Worm (Caenorhabditis elegans): ENCODE measurements around the gene dhs-24.

Gene dhs-24

ce11 chrV:19946529-19946928 is at the start of gene dhs-24:
TSS of gene dhs-24 (minus strand) at chrV:19946629.
- TF ChIP-seq med-1 (GFP tag; optimal IDR thresholded peaks at IDR 0.05; ENCODE audit: insufficient read depth), result no peak
- no peak for TF ChIP-seq ref-1 (GFP tag; conservative IDR thresholded peaks at IDR 0.05)
- no peak for TF ChIP-seq tab-1 (GFP tag; IDR thresholded peaks at IDR 0.05)
- TF ChIP-seq ztf-23 (GFP tag; IDR thresholded peaks at IDR 0.05), result no peak
- TF ChIP-seq ztf-29 (GFP tag; IDR thresholded peaks at IDR 0.05), result no peak
- no peak for TF ChIP-seq cog-1 (tag; optimal IDR thresholded peaks at IDR 0.05)
- TF ChIP-seq klf-2 (GFP tag; conservative IDR thresholded peaks at IDR 0.05), result no peak
- no peak for TF ChIP-seq flt-1 (GFP tag; IDR thresholded peaks at IDR 0.05)
- TF ChIP-seq T22C8.4 (GFP tag; IDR thresholded peaks at IDR 0.05), result no peak

- TF ChIP-seq ztf-23 (GFP tag; IDR thresholded peaks at IDR 0.05) (no peak), ref-1 (GFP tag; conservative IDR thresholded peaks at IDR 0.05) (no peak), med-1 (GFP tag; optimal IDR thresholded peaks at IDR 0.05; ENCODE audit: insufficient read depth) (no peak), tab-1 (GFP tag; IDR thresholded peaks at IDR 0.05) (no peak)
These were observed 48.2 kb upstream of the dhs-24 start for ce11 chrV:19994665-19995064.

ce11 chrV:19994093-19994492 is 47.7 kb upstream of the dhs-24 start, which contains the start of gene Y60A3A.25:
TSS of gene Y60A3A.25 (minus strand) at chrV:19994193.
- TF ChIP-seq ztf-29 (GFP tag; IDR thresholded peaks at IDR 0.05), result no peak
- TF ChIP-seq flt-1 (GFP tag; IDR thresholded peaks at IDR 0.05), result no peak
- TF ChIP-seq T22C8.4 (GFP tag; IDR thresholded peaks at IDR 0.05), result no peak
- TF ChIP-seq cog-1 (tag; optimal IDR thresholded peaks at IDR 0.05), result no peak
- no peak for TF ChIP-seq klf-2 (GFP tag; conservative IDR thresholded peaks at IDR 0.05)
- no peak for TF ChIP-seq ref-1 (GFP tag; conservative IDR thresholded peaks at IDR 0.05)
- no peak for TF ChIP-seq ztf-23 (GFP tag; IDR thresholded peaks at IDR 0.05)
- TF ChIP-seq med-1 (GFP tag; optimal IDR thresholded peaks at IDR 0.05; ENCODE audit: insufficient read depth), result no peak

ce11 chrV:19987684-19988083 is 41.3 kb upstream of the dhs-24 start, which contains the start of gene sri-67:
TSS of gene sri-67 (plus strand) at chrV:19987984.
- no peak for TF ChIP-seq ztf-23 (GFP tag; IDR thresholded peaks at IDR 0.05)
- TF ChIP-seq flt-1 (GFP tag; IDR thresholded peaks at IDR 0.05), result no peak

DNA sequence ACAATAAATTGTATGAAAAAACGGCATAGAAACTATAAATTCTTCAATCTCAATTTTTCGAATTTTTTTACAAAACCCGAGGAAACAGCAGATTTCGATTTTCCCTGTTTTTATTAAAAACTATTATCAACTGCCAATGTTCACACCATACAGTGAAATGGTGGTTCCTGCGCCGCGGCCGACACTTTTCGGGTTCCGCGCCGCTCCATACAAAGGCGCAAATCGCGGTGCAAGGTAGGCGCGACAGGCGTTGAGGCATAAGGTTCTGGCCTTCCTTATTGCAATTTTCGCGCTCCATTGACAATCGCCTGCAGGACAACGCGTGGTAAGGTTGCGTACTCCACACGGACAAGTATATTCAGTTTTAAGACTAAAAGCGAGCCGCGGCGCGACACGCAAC is 40.4 kb upstream of the dhs-24 start:
- no peak for TF ChIP-seq cog-1 (tag; optimal IDR thresholded peaks at IDR 0.05)
- no peak for TF ChIP-seq flt-1 (GFP tag; IDR thresholded peaks at IDR 0.05)
- TF ChIP-seq ref-1 (GFP tag; conservative IDR thresholded peaks at IDR 0.05), result no peak
- TF ChIP-seq T22C8.4 (GFP tag; IDR thresholded peaks at IDR 0.05), result no peak
- TF ChIP-seq klf-2 (GFP tag; conservative IDR thresholded peaks at IDR 0.05), result no peak
- no peak for TF ChIP-seq med-1 (GFP tag; optimal IDR thresholded peaks at IDR 0.05; ENCODE audit: insufficient read depth)
- no peak for TF ChIP-seq ztf-29 (GFP tag; IDR thresholded peaks at IDR 0.05)
- TF ChIP-seq ztf-23 (GFP tag; IDR thresholded peaks at IDR 0.05), result no peak
- TF ChIP-seq tab-1 (GFP tag; IDR thresholded peaks at IDR 0.05), result no peak

DNA sequence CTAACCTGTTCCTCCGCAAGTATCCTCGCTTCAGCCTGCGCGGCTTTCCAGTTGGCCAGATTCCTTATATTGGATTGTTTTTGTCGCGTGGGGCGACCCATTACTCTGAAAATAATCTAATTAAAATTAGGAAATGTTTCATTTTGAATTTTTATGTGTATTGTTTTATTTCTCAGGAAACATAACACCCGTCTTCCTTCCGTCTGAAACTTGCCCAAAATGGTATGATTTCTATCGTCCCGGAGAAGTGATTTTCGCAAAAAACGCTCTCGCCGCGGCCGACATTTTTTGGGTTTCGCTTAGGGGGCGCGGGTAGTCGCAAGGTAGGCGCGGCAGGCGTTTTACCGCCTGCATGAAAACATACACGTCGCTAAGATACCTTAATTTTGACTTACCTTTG is 39.8 kb upstream of the dhs-24 start, which contains the start of gene clec-260:
TSS of gene clec-260 (minus strand) at position 101 of the 400 bp plus-strand sequence.
- no peak for TF ChIP-seq ztf-29 (GFP tag; IDR thresholded peaks at IDR 0.05)
- no peak for TF ChIP-seq klf-2 (GFP tag; conservative IDR thresholded peaks at IDR 0.05)
- no peak for TF ChIP-seq cog-1 (tag; optimal IDR thresholded peaks at IDR 0.05)
- TF ChIP-seq T22C8.4 (GFP tag; IDR thresholded peaks at IDR 0.05), result no peak
- no peak for TF ChIP-seq tab-1 (GFP tag; IDR thresholded peaks at IDR 0.05)
- no peak for TF ChIP-seq flt-1 (GFP tag; IDR thresholded peaks at IDR 0.05)
- no peak for TF ChIP-seq ref-1 (GFP tag; conservative IDR thresholded peaks at IDR 0.05)
- no peak for TF ChIP-seq med-1 (GFP tag; optimal IDR thresholded peaks at IDR 0.05; ENCODE audit: insufficient read depth)

ce11 chrV:19981832-19982462 is 35.5 kb upstream of the dhs-24 start, which contains the start of gene Y60A3A.24:
TSS of gene Y60A3A.24 (minus strand) at chrV:19981882.
- TF ChIP-seq cog-1 (tag; optimal IDR thresholded peaks at IDR 0.05), result no peak
- no peak for TF ChIP-seq flt-1 (GFP tag; IDR thresholded peaks at IDR 0.05)
- no peak for TF ChIP-seq tab-1 (GFP tag; IDR thresholded peaks at IDR 0.05)
- TF ChIP-seq T22C8.4 (GFP tag; IDR thresholded peaks at IDR 0.05), result no peak
- no peak for TF ChIP-seq ref-1 (GFP tag; conservative IDR thresholded peaks at IDR 0.05)
- no peak for TF ChIP-seq ztf-29 (GFP tag; IDR thresholded peaks at IDR 0.05)
- TF ChIP-seq med-1 (GFP tag; optimal IDR thresholded peaks at IDR 0.05; ENCODE audit: insufficient read depth), result no peak
- no peak for TF ChIP-seq ztf-23 (GFP tag; IDR thresholded peaks at IDR 0.05)
- TF ChIP-seq klf-2 (GFP tag; conservative IDR thresholded peaks at IDR 0.05), result no peak

ce11 chrV:19978220-19978619 is 31.8 kb upstream of the dhs-24 start, which contains the start of gene srh-183:
TSS of gene srh-183 (minus strand) at chrV:19978320.
- no peak for TF ChIP-seq ztf-29 (GFP tag; IDR thresholded peaks at IDR 0.05)
- TF ChIP-seq ref-1 (GFP tag; conservative IDR thresholded peaks at IDR 0.05), result no peak
- TF ChIP-seq T22C8.4 (GFP tag; IDR thresholded peaks at IDR 0.05), result no peak
- TF ChIP-seq ztf-23 (GFP tag; IDR thresholded peaks at IDR 0.05), result no peak
- TF ChIP-seq tab-1 (GFP tag; IDR thresholded peaks at IDR 0.05), result no peak
- TF ChIP-seq cog-1 (tag; optimal IDR thresholded peaks at IDR 0.05), result no peak
- TF ChIP-seq flt-1 (GFP tag; IDR thresholded peaks at IDR 0.05), result no peak

DNA sequence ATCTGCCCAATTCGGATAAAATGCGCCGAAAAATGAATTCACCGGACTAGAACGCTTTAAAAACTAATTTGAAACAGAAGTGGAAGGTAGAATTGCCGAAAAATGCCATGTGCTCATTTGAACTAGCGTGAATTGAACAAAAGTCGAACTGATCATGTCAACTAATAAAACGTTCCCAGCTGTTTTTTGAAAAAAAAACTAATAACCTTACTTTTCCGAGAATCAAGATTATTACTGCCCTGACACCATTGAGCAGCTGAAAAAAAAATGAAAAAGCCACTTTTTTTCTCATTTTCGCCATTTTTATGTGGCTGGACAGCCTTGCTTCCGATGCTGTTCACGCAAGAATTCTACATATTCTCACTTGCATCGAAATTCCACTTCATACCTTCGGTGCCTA is 26.6 kb upstream of the dhs-24 start, which contains the start of gene srh-173:
TSS of gene srh-173 (plus strand) at position 301 of the 400 bp plus-strand sequence.
- TF ChIP-seq klf-2 (GFP tag; conservative IDR thresholded peaks at IDR 0.05) (no peak), ztf-29 (GFP tag; IDR thresholded peaks at IDR 0.05) (no peak), tab-1 (GFP tag; IDR thresholded peaks at IDR 0.05) (no peak), ref-1 (GFP tag; conservative IDR thresholded peaks at IDR 0.05) (no peak), med-1 (GFP tag; optimal IDR thresholded peaks at IDR 0.05; ENCODE audit: insufficient read depth) (no peak), T22C8.4 (GFP tag; IDR thresholded peaks at IDR 0.05) (no peak), ztf-23 (GFP tag; IDR thresholded peaks at IDR 0.05) (no peak)

- TF ChIP-seq cog-1 (tag; optimal IDR thresholded peaks at IDR 0.05) (no peak), med-1 (GFP tag; optimal IDR thresholded peaks at IDR 0.05; ENCODE audit: insufficient read depth) (no peak), klf-2 (GFP tag; conservative IDR thresholded peaks at IDR 0.05) (no peak), T22C8.4 (GFP tag; IDR thresholded peaks at IDR 0.05) (no peak), ref-1 (GFP tag; conservative IDR thresholded peaks at IDR 0.05) (no peak), ztf-23 (GFP tag; IDR thresholded peaks at IDR 0.05) (no peak), ztf-29 (GFP tag; IDR thresholded peaks at IDR 0.05) (no peak), tab-1 (GFP tag; IDR thresholded peaks at IDR 0.05) (no peak), flt-1 (GFP tag; IDR thresholded peaks at IDR 0.05) (no peak)
These were observed 19.2 kb upstream of the dhs-24 start, which contains the start of gene srh-171 for ce11 chrV:19965626-19966025. TSS of gene srh-171 (plus strand) at chrV:19965700.
